Worm (Caenorhabditis elegans): ENCODE data around the gene aagr-2.
"Not testable (repeated sequence)": the region's sequence is repeated elsewhere in the genome, so short reads cannot be mapped to it uniquely, and the experiment has no call there.

DNA sequence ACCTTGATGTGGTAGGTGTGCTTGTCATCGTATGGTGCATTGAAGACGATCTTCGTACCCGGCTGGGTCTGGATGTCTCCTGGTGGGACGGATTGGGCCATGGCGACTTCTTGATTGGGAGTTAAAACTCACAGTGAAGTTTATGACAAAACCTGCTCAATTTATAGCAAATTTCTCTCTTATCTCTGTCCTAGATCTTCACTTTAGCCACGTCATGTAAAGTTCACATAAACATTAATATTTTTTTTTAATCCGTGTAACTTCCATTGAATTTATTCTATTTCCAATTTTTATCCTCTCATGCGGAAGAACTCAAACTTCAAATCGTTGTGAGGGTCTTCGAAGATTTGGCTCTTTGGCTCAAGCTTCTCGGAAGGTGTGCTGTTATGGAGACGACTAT, 8.6 kb downstream of the aagr-2 start, which contains the start of gene msp-31:
- TF ChIP-seq T22C8.4 (GFP tag; IDR thresholded peaks at IDR 0.05); flt-1 (GFP tag; IDR thresholded peaks at IDR 0.05); tab-1 (GFP tag; IDR thresholded peaks at IDR 0.05); ref-1 (GFP tag; conservative IDR thresholded peaks at IDR 0.05): not testable (repeated sequence)

Measured in whole organism, midembryonic.